Fruit fly (Drosophila melanogaster) whole organism, embryonic: Measurements from ENCODE around the gene Porin2.

ENCODE experiments used
- ATbp ChIP-seq: fragments of 200-800 bp; sonication (Bioruptor generic); optimal IDR thresholded peaks from 2 replicates; lab custom pipeline; 2017; ENCODE audit warnings: missing biosample characterization, mild to moderate bottlenecking, missing genetic modification characterization, missing genetic modification reagents
- Adf1 ChIP-seq: fragments of 200-800 bp; sonication (Bioruptor generic); IDR thresholded peaks from 2 replicates; pipeline ENCODE4 v1.3.6; 2022; ENCODE audit warnings: missing biosample characterization, missing genetic modification characterization
- CG10543 ChIP-seq: fragments of 200-800 bp; sonication (Bioruptor generic); optimal IDR thresholded peaks from 3 replicates; lab custom pipeline; 2017; ENCODE audit warnings: missing biosample characterization, mild to moderate bottlenecking, missing genetic modification characterization, moderate library complexity
- CG10654 ChIP-seq: fragments of 200-800 bp; sonication (Bioruptor generic); optimal IDR thresholded peaks from 2 replicates; lab custom pipeline; 2016; ENCODE audit warnings: missing biosample characterization, missing genetic modification characterization
- CG17612 ChIP-seq: fragments of 200-800 bp; sonication (Bioruptor generic); IDR thresholded peaks from 2 replicates; pipeline ENCODE4 v1.3.6; 2022; ENCODE audit warnings: missing biosample characterization, missing genetic modification characterization
- CG2712 ChIP-seq: fragments of 200-800 bp; optimal IDR thresholded peaks from 3 replicates; lab custom pipeline; 2019; ENCODE audit warnings: missing biosample characterization, mild to moderate bottlenecking, missing genetic modification characterization, moderate library complexity
- CG32532 ChIP-seq: fragments of 200-800 bp; sonication (Bioruptor generic); IDR thresholded peaks from 2 replicates; pipeline ENCODE4 v1.3.6; 2022; ENCODE audit warnings: missing biosample characterization, missing genetic modification characterization
- CG32767 ChIP-seq: fragments of 200-800 bp; sonication (Bioruptor generic); IDR thresholded peaks from 2 replicates; pipeline ENCODE4 v1.3.6; 2022; ENCODE audit warnings: missing biosample characterization, missing genetic modification characterization
- CG4820 ChIP-seq: fragments of 200-800 bp; sonication (Bioruptor generic); optimal IDR thresholded peaks from 3 replicates; lab custom pipeline; 2016; ENCODE audit warnings: missing biosample characterization, missing genetic modification characterization
- CG6689 ChIP-seq: fragments of 200-800 bp; sonication (Bioruptor generic); IDR thresholded peaks from 2 replicates; pipeline ENCODE4 v1.3.6; 2022; ENCODE audit warnings: missing biosample characterization, missing genetic modification characterization
- CG7357 ChIP-seq: fragments of 200-800 bp; sonication (Bioruptor generic); IDR thresholded peaks from 3 replicates; pipeline ENCODE4 v1.3.6; 2022; ENCODE audit warnings: missing biosample characterization, missing genetic modification characterization
- CG7839 ChIP-seq: fragments of 200-800 bp; sonication (Bioruptor generic); optimal IDR thresholded peaks from 3 replicates; lab custom pipeline; 2018; ENCODE audit warnings: missing biosample characterization, mild to moderate bottlenecking, missing genetic modification characterization, moderate library complexity
- CG7928 ChIP-seq: fragments of 200-800 bp; sonication (Bioruptor generic); optimal IDR thresholded peaks from 2 replicates; lab custom pipeline; 2017; ENCODE audit warnings: missing biosample characterization, mild to moderate bottlenecking, missing genetic modification characterization
- CG7963 ChIP-seq: fragments of 200-800 bp; sonication (Bioruptor generic); IDR thresholded peaks from 3 replicates; pipeline ENCODE4 v1.3.6; 2022; ENCODE audit warnings: missing biosample characterization, missing genetic modification characterization; ENCODE audit not compliant: partially characterized antibody
- Deaf1 ChIP-seq: fragments of 200-800 bp; optimal IDR thresholded peaks from 3 replicates; lab custom pipeline; 2019; ENCODE audit warnings: missing biosample characterization, mild to moderate bottlenecking, missing genetic modification characterization, moderate library complexity
- H15 ChIP-seq: fragments of 200-800 bp; sonication (Bioruptor generic); IDR thresholded peaks from 3 replicates; pipeline ENCODE4 v1.3.6; 2022; ENCODE audit warnings: missing biosample characterization, missing genetic modification characterization
- HLH4C ChIP-seq: fragments of 200-800 bp; sonication (Bioruptor generic); IDR thresholded peaks from 3 replicates; pipeline ENCODE4 v1.3.6; 2022; ENCODE audit warnings: missing biosample characterization, missing genetic modification characterization; ENCODE audit not compliant: partially characterized antibody
- Hmx ChIP-seq: fragments of 200-800 bp; sonication (Bioruptor generic); optimal IDR thresholded peaks from 2 replicates; lab custom pipeline; 2016; ENCODE audit warnings: missing biosample characterization, missing genetic modification characterization
- Med ChIP-seq: fragments of 200-800 bp; sonication (Bioruptor generic); peaks from one replicate; lab custom pipeline; 2016; ENCODE audit warnings: missing biosample characterization, missing genetic modification characterization, mild to moderate bottlenecking, inconsistent platforms, moderate library complexity
- Myb ChIP-seq: fragments of 200-800 bp; sonication (Bioruptor generic); optimal IDR thresholded peaks from 2 replicates; lab custom pipeline; 2016; ENCODE audit warnings: missing biosample characterization, missing genetic modification characterization
- Nf-YC ChIP-seq: fragments of 200-800 bp; optimal IDR thresholded peaks from 3 replicates; lab custom pipeline; 2019; ENCODE audit warnings: missing biosample characterization, mild to moderate bottlenecking, missing genetic modification characterization, moderate library complexity
- Optix ChIP-seq: fragments of 200-800 bp; sonication (Bioruptor generic); IDR thresholded peaks from 3 replicates; pipeline ENCODE4 v1.3.6; 2022; ENCODE audit warnings: missing biosample characterization, missing genetic modification characterization
- PHDP ChIP-seq: fragments of 200-800 bp; sonication (Bioruptor generic); optimal IDR thresholded peaks from 3 replicates; lab custom pipeline; 2018; ENCODE audit warnings: missing biosample characterization, mild to moderate bottlenecking, missing genetic modification characterization, moderate library complexity
- Pdp1 ChIP-seq, 2 experiments: fragments of 200-800 bp; sonication (Bioruptor generic); optimal IDR thresholded peaks; 3 replicates each; lab custom pipeline; 2016; ENCODE audit warnings: missing biosample characterization in 2 of 2, missing genetic modification characterization in 2 of 2, mild to moderate bottlenecking in 1 of 2, moderate library complexity in 1 of 2
- Sox100B ChIP-seq: fragments of 200-800 bp; sonication (Bioruptor generic); optimal IDR thresholded peaks from 3 replicates; lab custom pipeline; 2018; ENCODE audit warnings: missing biosample characterization, mild to moderate bottlenecking, missing genetic modification characterization
- ara ChIP-seq: fragments of 200-800 bp; sonication (Bioruptor generic); IDR thresholded peaks from 2 replicates; pipeline ENCODE4 v1.3.6; 2022; ENCODE audit warnings: missing biosample characterization, missing genetic modification characterization
- bsh ChIP-seq, 2 experiments: fragments of 200-800 bp; sonication (Bioruptor generic); optimal IDR thresholded peaks; 2 replicates each; lab custom pipeline; 2017 to 2018; ENCODE audit warnings: mild to moderate bottlenecking in 2 of 2, missing biosample characterization in 2 of 2, missing genetic modification characterization in 2 of 2, moderate library complexity in 1 of 2
- chinmo ChIP-seq: fragments of 200-800 bp; sonication (Bioruptor generic); IDR thresholded peaks from 4 replicates; pipeline ENCODE4 v1.3.6; 2022; ENCODE audit warnings: missing biosample characterization, missing genetic modification characterization; ENCODE audit not compliant: partially characterized antibody
- crc ChIP-seq: fragments of 200-800 bp; sonication (Bioruptor generic); optimal IDR thresholded peaks from 2 replicates; lab custom pipeline; 2016; ENCODE audit warnings: missing biosample characterization, missing genetic modification characterization
- crp ChIP-seq, 2 experiments: fragments of 200-800 bp; sonication (Bioruptor generic); optimal IDR thresholded peaks; 2 replicates in 1 of 2; 3 replicates in 1 of 2; lab custom pipeline; 2017; ENCODE audit warnings: missing biosample characterization in 2 of 2, missing genetic modification characterization in 2 of 2, mild to moderate bottlenecking in 1 of 2, moderate library complexity in 1 of 2
- cwo ChIP-seq: fragments of 200-800 bp; sonication (Bioruptor generic); optimal IDR thresholded peaks from 3 replicates; lab custom pipeline; 2017; ENCODE audit warnings: missing biosample characterization, missing genetic modification characterization, mild to moderate bottlenecking, moderate library complexity, missing genetic modification reagents
- dysf ChIP-seq: fragments of 200-800 bp; sonication (Bioruptor generic); IDR thresholded peaks from 3 replicates; pipeline ENCODE4 v1.3.6; 2022; ENCODE audit warnings: missing biosample characterization, missing genetic modification characterization
- gt ChIP-seq: fragments of 200-800 bp; sonication (Bioruptor generic); IDR thresholded peaks from 2 replicates; pipeline ENCODE4 v1.3.6; 2022; ENCODE audit warnings: missing biosample characterization, missing genetic modification characterization
- inv ChIP-seq: fragments of 200-800 bp; sonication (Bioruptor generic); IDR thresholded peaks from 2 replicates; pipeline ENCODE4 v1.3.6; 2022; ENCODE audit warnings: missing biosample characterization, missing genetic modification characterization; ENCODE audit not compliant: partially characterized antibody
- jigr1 ChIP-seq: fragments of 200-800 bp; sonication (Bioruptor generic); IDR thresholded peaks from 3 replicates; pipeline ENCODE4 v1.3.6; 2022; ENCODE audit warnings: missing biosample characterization, missing genetic modification characterization
- kay ChIP-seq: fragments of 200-800 bp; sonication (Bioruptor generic); optimal IDR thresholded peaks from 2 replicates; lab custom pipeline; 2016; ENCODE audit warnings: missing biosample characterization, missing genetic modification characterization
- lab ChIP-seq: fragments of 200-800 bp; sonication (Bioruptor generic); optimal IDR thresholded peaks from 3 replicates; lab custom pipeline; 2017; ENCODE audit warnings: missing biosample characterization, missing genetic modification characterization, mild to moderate bottlenecking, moderate library complexity, missing genetic modification reagents
- mam ChIP-seq: fragments of 200-800 bp; sonication (Bioruptor generic); optimal IDR thresholded peaks from 3 replicates; lab custom pipeline; 2016; ENCODE audit warnings: missing biosample characterization, missing genetic modification characterization
- odd ChIP-seq: fragments of 200-800 bp; sonication (Bioruptor generic); optimal IDR thresholded peaks from 2 replicates; lab custom pipeline; 2017; ENCODE audit warnings: missing biosample characterization, mild to moderate bottlenecking, missing genetic modification characterization
- sd ChIP-seq: fragments of 200-800 bp; sonication (Bioruptor generic); optimal IDR thresholded peaks from 3 replicates; lab custom pipeline; 2018; ENCODE audit warnings: missing biosample characterization, mild to moderate bottlenecking, missing genetic modification characterization, moderate library complexity
- sisA ChIP-seq: fragments of 200-800 bp; sonication (Bioruptor generic); IDR thresholded peaks from 2 replicates; pipeline ENCODE4 v1.3.6; 2022; ENCODE audit warnings: missing biosample characterization, missing genetic modification characterization
- slbo ChIP-seq: fragments of 200-800 bp; sonication (Bioruptor generic); IDR thresholded peaks from 2 replicates; pipeline ENCODE4 v1.3.6; 2022; ENCODE audit warnings: missing biosample characterization, missing genetic modification characterization
- sug ChIP-seq: fragments of 200-800 bp; optimal IDR thresholded peaks from 2 replicates; lab custom pipeline; 2019; ENCODE audit warnings: missing biosample characterization, mild to moderate bottlenecking, missing genetic modification characterization, moderate library complexity
- tna ChIP-seq: fragments of 200-800 bp; sonication (Bioruptor generic); IDR thresholded peaks from 2 replicates; pipeline ENCODE4 v1.3.6; 2022; ENCODE audit warnings: missing biosample characterization, missing genetic modification characterization; ENCODE audit not compliant: partially characterized antibody
- toy ChIP-seq: fragments of 200-800 bp; sonication (Bioruptor generic); IDR thresholded peaks from 2 replicates; pipeline ENCODE4 v1.3.6; 2022; ENCODE audit warnings: missing biosample characterization, missing genetic modification characterization
- trem ChIP-seq: fragments of 200-800 bp; optimal IDR thresholded peaks from 3 replicates; lab custom pipeline; 2019; ENCODE audit warnings: missing biosample characterization, mild to moderate bottlenecking, missing genetic modification characterization, moderate library complexity
- wdn ChIP-seq: fragments of 200-800 bp; sonication (Bioruptor generic); IDR thresholded peaks from 2 replicates; pipeline ENCODE4 v1.3.6; 2022; ENCODE audit warnings: missing biosample characterization, missing genetic modification characterization
- zfh2 ChIP-seq: fragments of 200-800 bp; sonication (Bioruptor generic); optimal IDR thresholded peaks from 2 replicates; lab custom pipeline; 2016; ENCODE audit warnings: missing biosample characterization, missing genetic modification characterization

Gene Porin2

dm6 chr2L:10856328-10856942, 9.6 kb upstream of the Porin2 start, which contains the start of gene Dnz1 (continued):
- TF ChIP-seq odd (no peak), Optix (GFP tag; lab: Robert Waterston, UW) (peak; percentile 46; the same call in 1 of the 3 replicates), gt (GFP tag; lab: Robert Waterston, UW) (no peak), crc (GFP tag; lab: Kevin White, UChicago) (no peak), trem (tag; lab: Kevin White, UChicago) (peak; percentile 23), Sox100B (GFP tag; lab: Kevin White, UChicago) (peak; percentile 33), CG7963 (no peak), mam (GFP tag; lab: Kevin White, UChicago) (peak; percentile 16), CG10654 (peak; percentile 26), CG17612 (no peak), zfh2 (peak; percentile 58), CG7928 (GFP tag; lab: Kevin White, UChicago) (peak; percentile 34), H15 (no peak), ara (GFP tag; lab: Robert Waterston, UW) (no peak), wdn (peak; percentile 54; the same call in 1 of the 2 replicates), CG4820 (peak; percentile 20), Adf1 (GFP tag; lab: Robert Waterston, UW) (peak; percentile 10; the same call in 1 of the 2 replicates), cwo (GFP tag; lab: Kevin White, UChicago) (peak; percentile 38), toy (GFP tag; lab: Robert Waterston, UW) (0 out of 2 replicates have a peak, but pooled peaks have one; percentile 21), kay (peak; percentile 7), tna (GFP tag; lab: Robert Waterston, UW) (no peak), ATbp (GFP tag; lab: Kevin White, UChicago) (no peak), CG2712 (tag; lab: Kevin White, UChicago) (peak; percentile 65), lab (GFP tag; lab: Kevin White, UChicago) (peak; percentile 51), bsh (GFP tag; optimal IDR thresholded peaks at IDR 0.05; lab: Kevin White, UChicago) (peak in 1 of 2 experiments; percentile 39), Hmx (no peak), CG7839 (tag; lab: Kevin White, UChicago) (peak; percentile 68), CG32532 (GFP tag; lab: Robert Waterston, UW) (peak; percentile 74), sisA (GFP tag; lab: Robert Waterston, UW) (peak; percentile 21; the same call in 1 of the 2 replicates), Myb (GFP tag; lab: Kevin White, UChicago) (peak; percentile 35), sug (tag; lab: Kevin White, UChicago) (peak; percentile 60), PHDP (tag; lab: Kevin White, UChicago) (peak; percentile 38)

- TF ChIP-seq dysf (no peak), Med (peak; percentile 51), HLH4C (GFP tag; lab: Robert Waterston, UW) (0 out of 3 replicates have a peak, but pooled peaks have one; percentile 22), CG7357 (0 out of 3 replicates have a peak, but pooled peaks have one; percentile 24), Deaf1 (tag; lab: Kevin White, UChicago) (peak; percentile 77), Pdp1 (GFP tag; optimal IDR thresholded peaks at IDR 0.05; lab: Kevin White, UChicago) (peak in 1 of 2 experiments; percentile 97), crp (GFP tag; optimal IDR thresholded peaks at IDR 0.05; lab: Kevin White, UChicago) (no peak), chinmo (GFP tag; lab: Robert Waterston, UW) (0 out of 4 replicates have a peak, but pooled peaks have one; percentile 15), jigr1 (GFP tag; lab: Robert Waterston, UW) (0 out of 3 replicates have a peak, but pooled peaks have one; percentile 11), sisA (GFP tag; lab: Robert Waterston, UW) (0 out of 2 replicates have a peak, but pooled peaks have one; percentile 5), cwo (GFP tag; lab: Kevin White, UChicago) (peak; percentile 94), sd (tag; lab: Kevin White, UChicago) (peak; percentile 23), CG10543 (GFP tag; lab: Kevin White, UChicago) (peak; percentile 50), inv (0 out of 2 replicates have a peak, but pooled peaks have one; percentile 22), Nf-YC (tag; lab: Kevin White, UChicago) (peak; percentile 61), CG32767 (GFP tag; lab: Robert Waterston, UW) (0 out of 2 replicates have a peak, but pooled peaks have one; percentile 27), slbo (GFP tag; lab: Robert Waterston, UW) (0 out of 2 replicates have a peak, but pooled peaks have one; percentile 12), CG6689 (GFP tag; lab: Robert Waterston, UW) (0 out of 2 replicates have a peak, but pooled peaks have one; percentile 4), CG2712 (tag; lab: Kevin White, UChicago) (no peak)
Observed at dm6 chr2L:10851336-10851862, 4.6 kb upstream of the Porin2 start.
